Fruit fly (Drosophila melanogaster) whole organism, embryonic: ENCODE results near the gene CG8369.

ENCODE experiments used
- ATbp ChIP-seq: fragments of 200-800 bp; sonication (Bioruptor generic); optimal IDR thresholded peaks from 2 replicates; lab custom pipeline; 2017; ENCODE audit warnings: missing biosample characterization, mild to moderate bottlenecking, missing genetic modification characterization, missing genetic modification reagents
- Bdp1 ChIP-seq: fragments of 200-800 bp; sonication (Bioruptor generic); optimal IDR thresholded peaks from 3 replicates; lab custom pipeline; 2016; ENCODE audit warnings: missing biosample characterization, missing genetic modification characterization
- CG11695 ChIP-seq: fragments of 200-800 bp; sonication (Bioruptor generic); IDR thresholded peaks from 3 replicates; pipeline ENCODE4 v1.3.6; 2022; ENCODE audit warnings: missing biosample characterization, missing genetic modification characterization
- CG12769 ChIP-seq: fragments of 200-800 bp; sonication (Bioruptor generic); optimal IDR thresholded peaks from 2 replicates; lab custom pipeline; 2019; ENCODE audit warnings: missing biosample characterization, mild to moderate bottlenecking, missing genetic modification characterization, moderate library complexity
- CG13424 ChIP-seq: fragments of 200-800 bp; sonication (Bioruptor generic); optimal IDR thresholded peaks from 2 replicates; lab custom pipeline; 2019; ENCODE audit warnings: missing biosample characterization, mild to moderate bottlenecking, missing genetic modification characterization, moderate library complexity
- CG14441 ChIP-seq: fragments of 200-800 bp; sonication (Bioruptor generic); IDR thresholded peaks from 2 replicates; pipeline ENCODE4 v1.3.6; 2022; ENCODE audit warnings: missing biosample characterization, missing genetic modification characterization
- CG15269 ChIP-seq: fragments of 200-800 bp; sonication (Bioruptor generic); optimal IDR thresholded peaks from 2 replicates; lab custom pipeline; 2018; ENCODE audit warnings: missing biosample characterization, mild to moderate bottlenecking, missing genetic modification characterization, moderate library complexity
- CG15479 ChIP-seq: fragments of 200-800 bp; sonication (Bioruptor generic); optimal IDR thresholded peaks from 3 replicates; lab custom pipeline; 2019; ENCODE audit warnings: missing biosample characterization, mild to moderate bottlenecking, missing genetic modification characterization, moderate library complexity
- CG17385 ChIP-seq: fragments of 200-800 bp; sonication (Bioruptor generic); optimal IDR thresholded peaks from 3 replicates; lab custom pipeline; 2018; ENCODE audit warnings: missing biosample characterization, mild to moderate bottlenecking, missing genetic modification characterization
- CG17802 ChIP-seq: fragments of 200-800 bp; sonication (Bioruptor generic); optimal IDR thresholded peaks from 2 replicates; lab custom pipeline; 2018; ENCODE audit warnings: missing biosample characterization, mild to moderate bottlenecking, missing genetic modification characterization, moderate library complexity
- CG2889 ChIP-seq: fragments of 200-800 bp; sonication (Bioruptor generic); IDR thresholded peaks from 3 replicates; pipeline ENCODE4 v1.3.6; 2022; ENCODE audit warnings: missing biosample characterization, missing genetic modification characterization
- CG30020 ChIP-seq: fragments of 200-800 bp; optimal IDR thresholded peaks from 2 replicates; lab custom pipeline; 2019; ENCODE audit warnings: missing biosample characterization, mild to moderate bottlenecking, missing genetic modification characterization, moderate library complexity
- CG3838 ChIP-seq: fragments of 200-800 bp; sonication (Bioruptor generic); optimal IDR thresholded peaks from 3 replicates; lab custom pipeline; 2016; ENCODE audit warnings: missing biosample characterization, missing genetic modification characterization
- CG4328 ChIP-seq: fragments of 200-800 bp; sonication (Bioruptor generic); optimal IDR thresholded peaks from 3 replicates; lab custom pipeline; 2017; ENCODE audit warnings: missing biosample characterization, missing genetic modification reagents, missing genetic modification characterization
- CG43689 ChIP-seq: fragments of 200-800 bp; sonication (Bioruptor generic); IDR thresholded peaks from 2 replicates; pipeline ENCODE4 v1.3.6; 2022; ENCODE audit warnings: missing biosample characterization, missing genetic modification characterization
- CG4820 ChIP-seq: fragments of 200-800 bp; sonication (Bioruptor generic); optimal IDR thresholded peaks from 3 replicates; lab custom pipeline; 2016; ENCODE audit warnings: missing biosample characterization, missing genetic modification characterization
- CG5180 ChIP-seq: fragments of 200-800 bp; sonication (Bioruptor generic); optimal IDR thresholded peaks from 3 replicates; lab custom pipeline; 2017; ENCODE audit warnings: missing biosample characterization, missing genetic modification characterization, mild to moderate bottlenecking, moderate library complexity, missing genetic modification reagents
- CG6854 ChIP-seq: fragments of 200-800 bp; sonication (Bioruptor generic); optimal IDR thresholded peaks from 3 replicates; lab custom pipeline; 2017; ENCODE audit warnings: missing biosample characterization, mild to moderate bottlenecking, missing genetic modification characterization
- CG8765 ChIP-seq: fragments of 200-800 bp; sonication (Bioruptor generic); IDR thresholded peaks from 2 replicates; pipeline ENCODE4 v1.3.6; 2022; ENCODE audit warnings: missing biosample characterization, missing genetic modification characterization
- CG8944 ChIP-seq: fragments of 200-800 bp; sonication (Bioruptor generic); optimal IDR thresholded peaks from 3 replicates; lab custom pipeline; 2016; ENCODE audit warnings: missing biosample characterization, missing genetic modification characterization
- Dbx ChIP-seq: fragments of 200-800 bp; sonication (Bioruptor generic); IDR thresholded peaks from 3 replicates; pipeline ENCODE4 v1.3.6; 2022; ENCODE audit warnings: missing biosample characterization, missing genetic modification characterization
- Drgx ChIP-seq: fragments of 200-800 bp; sonication (Bioruptor generic); IDR thresholded peaks from 2 replicates; pipeline ENCODE4 v1.3.6; 2022; ENCODE audit warnings: missing biosample characterization, missing genetic modification characterization
- HLHmδ ChIP-seq: fragments of 200-800 bp; sonication (Bioruptor generic); optimal IDR thresholded peaks from 2 replicates; lab custom pipeline; 2018; ENCODE audit warnings: missing biosample characterization, mild to moderate bottlenecking, missing genetic modification characterization, moderate library complexity
- HmgD ChIP-seq: fragments of 200-800 bp; sonication (Bioruptor generic); optimal IDR thresholded peaks from 3 replicates; lab custom pipeline; 2016; ENCODE audit warnings: missing biosample characterization, missing genetic modification characterization
- Hmx ChIP-seq: fragments of 200-800 bp; sonication (Bioruptor generic); optimal IDR thresholded peaks from 2 replicates; lab custom pipeline; 2016; ENCODE audit warnings: missing biosample characterization, missing genetic modification characterization
- Lpt ChIP-seq: fragments of >200 bp; optimal IDR thresholded peaks from 2 replicates; lab custom pipeline; 2018; ENCODE audit warnings: missing biosample characterization, missing genetic modification characterization
- NK7.1 ChIP-seq: fragments of 200-800 bp; sonication (Bioruptor generic); optimal IDR thresholded peaks from 3 replicates; lab custom pipeline; 2016; ENCODE audit warnings: missing biosample characterization, missing genetic modification characterization
- Nf-YB ChIP-seq: fragments of 200-800 bp; sonication (Bioruptor generic); optimal IDR thresholded peaks from 3 replicates; lab custom pipeline; 2019; ENCODE audit warnings: missing biosample characterization, mild to moderate bottlenecking, missing genetic modification characterization, moderate library complexity
- PHDP ChIP-seq: fragments of 200-800 bp; sonication (Bioruptor generic); optimal IDR thresholded peaks from 3 replicates; lab custom pipeline; 2018; ENCODE audit warnings: missing biosample characterization, mild to moderate bottlenecking, missing genetic modification characterization, moderate library complexity
- Usf ChIP-seq: fragments of 200-800 bp; sonication (Bioruptor generic); optimal IDR thresholded peaks from 2 replicates; lab custom pipeline; 2017; ENCODE audit warnings: missing genotype, missing biosample characterization, missing genetic modification characterization
- ap ChIP-seq: fragments of 200-800 bp; sonication (Bioruptor generic); IDR thresholded peaks from 2 replicates; pipeline ENCODE4 v1.3.6; 2022; ENCODE audit warnings: missing biosample characterization, missing genetic modification characterization
- bbx ChIP-seq: fragments of 200-800 bp; sonication (Bioruptor generic); IDR thresholded peaks from 2 replicates; pipeline ENCODE4 v1.3.6; 2022; ENCODE audit warnings: missing biosample characterization, missing genetic modification characterization; ENCODE audit not compliant: partially characterized antibody
- chm ChIP-seq: fragments of 200-800 bp; sonication (Bioruptor generic); IDR thresholded peaks from 2 replicates; pipeline ENCODE4 v1.3.6; 2022; ENCODE audit warnings: missing biosample characterization, missing genetic modification characterization
- crol ChIP-seq: fragments of 200-800 bp; sonication (Bioruptor generic); IDR thresholded peaks from 2 replicates; pipeline ENCODE4 v1.3.6; 2022; ENCODE audit warnings: missing biosample characterization, missing genetic modification characterization
- disco-r ChIP-seq: fragments of 200-800 bp; sonication (Bioruptor generic); optimal IDR thresholded peaks from 2 replicates; lab custom pipeline; 2016; ENCODE audit warnings: missing biosample characterization, missing genetic modification characterization
- emc ChIP-seq: fragments of 200-800 bp; sonication (Bioruptor generic); optimal IDR thresholded peaks from 2 replicates; lab custom pipeline; 2016; ENCODE audit warnings: missing biosample characterization, missing genetic modification characterization
- fu2 ChIP-seq: fragments of 200-800 bp; sonication (Bioruptor generic); optimal IDR thresholded peaks from 2 replicates; lab custom pipeline; 2016; ENCODE audit warnings: missing biosample characterization, missing genetic modification characterization
- grau ChIP-seq: fragments of 200-800 bp; optimal IDR thresholded peaks from 3 replicates; lab custom pipeline; 2019; ENCODE audit warnings: missing biosample characterization, mild to moderate bottlenecking, missing genetic modification characterization, moderate library complexity
- gt ChIP-seq: fragments of 200-800 bp; sonication (Bioruptor generic); IDR thresholded peaks from 2 replicates; pipeline ENCODE4 v1.3.6; 2022; ENCODE audit warnings: missing biosample characterization, missing genetic modification characterization
- nmo ChIP-seq: fragments of 200-800 bp; sonication (Bioruptor generic); optimal IDR thresholded peaks from 2 replicates; lab custom pipeline; 2018; ENCODE audit warnings: missing biosample characterization, mild to moderate bottlenecking, missing genetic modification characterization, moderate library complexity
- prd ChIP-seq, 3 experiments: fragments of >200 bp in 2 of 3; fragments of 200-800 bp in 1 of 3; sonication (Bioruptor generic) in 1 of 3; optimal IDR thresholded peaks in 2 of 3; IDR thresholded peaks in 1 of 3; 2 replicates in 2 of 3; 3 replicates in 1 of 3; pipeline versions ENCODE4 v1.3.6 to Lab custom; 2017 to 2022; ENCODE audit warnings: missing biosample characterization in 1 of 3, missing genetic modification characterization in 1 of 3
- pzg ChIP-seq: fragments of 200-800 bp; sonication (Bioruptor generic); optimal IDR thresholded peaks from 3 replicates; lab custom pipeline; 2018; ENCODE audit warnings: missing biosample characterization, mild to moderate bottlenecking, missing genetic modification characterization, moderate library complexity
- repo ChIP-seq: fragments of 200-800 bp; sonication (Bioruptor generic); optimal IDR thresholded peaks from 2 replicates; lab custom pipeline; 2016; ENCODE audit warnings: missing biosample characterization, missing genetic modification characterization
- salm ChIP-seq: fragments of 200-800 bp; sonication (Bioruptor generic); optimal IDR thresholded peaks from 2 replicates; lab custom pipeline; 2018; ENCODE audit warnings: missing biosample characterization, mild to moderate bottlenecking, missing genetic modification characterization
- sc ChIP-seq, 3 experiments: fragments of >200 bp in 2 of 3; fragments of 200-800 bp in 1 of 3; sonication (Bioruptor generic) in 1 of 3; optimal IDR thresholded peaks; 2 replicates in 2 of 3; 3 replicates in 1 of 3; lab custom pipeline; 2017; ENCODE audit warnings: mild to moderate bottlenecking in 1 of 3, missing biosample characterization in 1 of 3, missing genetic modification characterization in 1 of 3, missing genetic modification reagents in 1 of 3
- seq ChIP-seq: fragments of 200-800 bp; sonication (Bioruptor generic); IDR thresholded peaks from 2 replicates; pipeline ENCODE4 v1.3.6; 2022; ENCODE audit warnings: missing biosample characterization, missing genetic modification characterization
- sqz ChIP-seq: fragments of 200-800 bp; sonication (Bioruptor generic); optimal IDR thresholded peaks from 3 replicates; lab custom pipeline; 2018; ENCODE audit warnings: missing biosample characterization, mild to moderate bottlenecking, missing genetic modification characterization
- twi ChIP-seq: fragments of 200-800 bp; optimal IDR thresholded peaks from 2 replicates; lab custom pipeline; 2019; ENCODE audit warnings: missing biosample characterization, mild to moderate bottlenecking, missing genetic modification characterization, moderate library complexity
- wor ChIP-seq: fragments of 200-800 bp; sonication (Bioruptor generic); IDR thresholded peaks from 2 replicates; pipeline ENCODE4 v1.3.6; 2022; ENCODE audit warnings: missing biosample characterization, missing genetic modification characterization

Gene CG8369

DNA sequence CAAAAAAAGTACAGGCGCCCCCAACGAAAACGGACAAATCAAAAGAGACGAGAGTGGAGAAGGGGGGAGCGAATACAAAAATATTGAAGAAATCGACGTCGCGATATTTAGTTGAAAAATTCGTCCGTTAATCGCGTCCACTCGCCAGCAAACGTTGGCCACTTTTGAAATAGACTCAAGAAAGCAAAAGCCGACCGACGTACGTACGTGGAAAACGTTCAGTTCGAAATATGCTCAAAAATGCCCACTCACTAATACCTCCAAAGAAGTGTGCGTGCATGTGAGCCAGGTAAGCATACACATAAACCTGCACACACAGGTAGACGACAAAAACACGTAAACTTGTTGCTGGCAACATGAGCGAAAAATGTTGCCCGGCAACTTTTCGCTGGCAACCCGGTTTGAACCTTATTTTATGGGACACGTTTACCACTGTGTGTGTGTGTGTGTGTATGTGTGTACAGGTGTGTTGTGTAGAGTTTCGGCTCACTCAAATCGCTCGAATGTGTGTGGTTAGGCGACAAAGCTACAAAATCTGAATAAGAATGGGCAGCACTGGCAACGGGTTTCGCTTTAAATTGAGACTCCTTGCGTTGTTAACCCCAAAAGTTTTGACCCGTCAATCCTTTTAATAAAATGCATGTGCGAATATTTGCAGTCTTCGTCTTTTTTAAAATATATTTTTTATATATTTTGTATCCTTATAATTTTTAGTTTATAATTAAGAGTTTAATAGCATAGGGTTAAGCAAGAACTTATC lies 35.9 kb downstream of the CG8369 start (continued):
- TF ChIP-seq NK7.1 (no peak), Drgx (GFP tag; lab: Robert Waterston, UW) (peak; percentile 50), CG8765 (GFP tag; lab: Robert Waterston, UW) (peak; percentile 99), ap (no peak), Dbx (no peak), grau (tag; lab: Kevin White, UChicago) (peak; percentile 72), ATbp (GFP tag; lab: Kevin White, UChicago) (no peak), CG17802 (tag; lab: Kevin White, UChicago) (no peak), PHDP (tag; lab: Kevin White, UChicago) (no peak), CG14441 (0 out of 2 replicates have a peak, but pooled peaks have one; percentile 26), wor (GFP tag; lab: Robert Waterston, UW) (no peak), pzg (GFP tag; lab: Kevin White, UChicago) (no peak), repo (GFP tag; lab: Kevin White, UChicago) (no peak), gt (GFP tag; lab: Robert Waterston, UW) (no peak), HmgD (GFP tag; lab: Kevin White, UChicago) (no peak), sc (optimal IDR thresholded peaks at IDR 0.05; lab: Kevin White, UChicago) (no peak), sc (GFP tag; optimal IDR thresholded peaks at IDR 0.05; lab: Kevin White, UChicago) (no peak), salm (tag; lab: Kevin White, UChicago) (no peak), CG4328 (GFP tag; lab: Kevin White, UChicago) (no peak), Nf-YB (GFP tag; lab: Kevin White, UChicago) (no peak), chm (GFP tag; lab: Robert Waterston, UW) (0 out of 2 replicates have a peak, but pooled peaks have one; percentile 45), CG13424 (tag; lab: Kevin White, UChicago) (no peak), crol (peak; percentile 37; the same call in 1 of the 2 replicates), CG15479 (GFP tag; lab: Kevin White, UChicago) (no peak), emc (no peak), CG17385 (GFP tag; lab: Kevin White, UChicago) (no peak), nmo (GFP tag; lab: Kevin White, UChicago) (no peak), sqz (GFP tag; lab: Kevin White, UChicago) (peak; percentile 39), CG5180 (peak; percentile 56), twi (tag; lab: Kevin White, UChicago) (no peak), fu2 (no peak), CG15269 (tag; lab: Kevin White, UChicago) (no peak), bbx (GFP tag; lab: Robert Waterston, UW) (0 out of 2 replicates have a peak, but pooled peaks have one; percentile 20), Hmx (GFP tag; lab: Kevin White, UChicago) (no peak), CG8944 (no peak), CG43689 (GFP tag; lab: Robert Waterston, UW) (no peak), disco-r (GFP tag; lab: Kevin White, UChicago) (no peak), Usf (GFP tag; lab: Kevin White, UChicago) (no peak), prd (optimal IDR thresholded peaks at IDR 0.05; lab: Kevin White, UChicago) (no peak), prd (GFP tag; IDR thresholded peaks at IDR 0.05; lab: Robert Waterston, UW) (no peak), CG4820 (no peak), CG3838 (GFP tag; lab: Kevin White, UChicago) (no peak), CG12769 (peak; percentile 49), seq (GFP tag; lab: Robert Waterston, UW) (no peak), CG11695 (GFP tag; lab: Robert Waterston, UW) (no peak), Lpt (GFP tag; lab: Kevin White, UChicago) (no peak), CG30020 (tag; lab: Kevin White, UChicago) (no peak), CG2889 (no peak), CG6854 (GFP tag; lab: Kevin White, UChicago) (no peak), HLHmδ (GFP tag; lab: Kevin White, UChicago) (no peak), Bdp1 (no peak)
